Fruit fly (Drosophila melanogaster): ENCODE results near the gene Rm62.

Rm62 gene

DNA sequence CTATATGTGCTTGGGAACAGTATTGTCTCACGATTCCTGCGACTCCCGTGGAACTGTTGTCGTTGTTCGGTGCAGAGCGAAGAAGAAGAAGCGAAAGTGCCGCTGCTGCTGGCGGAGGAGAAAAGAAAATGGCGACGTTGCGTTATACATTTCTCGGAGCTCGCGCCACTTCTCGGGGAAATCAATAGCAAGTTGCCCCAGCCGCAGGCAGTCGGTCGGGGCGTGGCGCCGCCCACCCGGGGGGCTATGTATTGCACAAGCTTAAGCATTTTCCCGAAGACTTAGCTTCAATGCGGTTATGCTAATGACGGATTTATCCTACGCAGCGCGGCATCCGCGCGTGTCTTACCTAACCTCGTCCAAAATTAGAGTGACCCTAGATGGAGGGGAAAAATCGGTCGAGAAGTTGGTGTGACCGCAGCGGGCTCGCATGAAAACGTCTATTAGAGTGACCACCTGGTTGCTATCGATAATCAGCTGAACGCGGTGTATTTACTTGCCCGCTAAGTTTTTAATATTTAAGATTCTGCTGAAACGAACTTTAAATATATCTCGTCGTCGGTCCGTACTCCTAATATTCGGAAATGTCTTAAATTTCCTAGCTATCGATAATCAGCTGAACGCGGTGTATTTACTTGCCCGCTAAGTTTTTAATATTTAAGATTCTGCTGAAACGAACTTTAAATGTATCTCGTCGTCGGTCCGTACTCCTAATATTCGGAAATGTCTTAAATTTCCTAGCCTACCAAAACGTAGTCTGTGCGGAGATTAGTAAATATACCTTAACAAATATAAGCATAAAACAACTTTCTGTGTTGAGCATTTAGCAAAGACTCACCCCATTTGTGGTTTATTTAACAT is at the start of gene Rm62:
Rm62 (minus strand) TSS at position 378 of the 861 bp plus-strand sequence.
- peak; percentile 61 for TF ChIP-seq CG17801 (GFP tag; optimal IDR thresholded peaks at IDR 0.05; ENCODE audit: partially characterized antibody)

DNA sequence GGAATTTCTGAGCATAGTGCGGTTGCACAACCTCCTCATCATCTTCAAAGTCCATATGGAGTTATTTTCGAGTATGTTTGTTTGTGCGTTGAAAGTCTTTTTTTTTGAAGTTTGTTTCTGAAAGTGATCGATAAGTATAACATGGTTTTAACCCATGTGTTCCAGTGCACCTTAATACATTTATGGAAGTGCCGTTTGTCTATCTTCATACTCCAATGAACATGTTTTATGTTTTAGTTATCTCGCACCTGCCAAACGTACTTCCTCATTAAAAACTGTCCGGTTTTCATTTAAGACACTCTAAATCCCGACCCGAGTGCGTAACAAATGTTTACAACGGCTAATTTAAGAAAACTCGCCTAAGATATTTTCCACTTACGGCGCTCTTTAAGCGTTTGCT is 49.1 kb upstream of the Rm62 start, which contains the start of gene CG15580:
CG15580 (minus strand) TSS at position 101 of the 400 bp plus-strand sequence.
- no peak for TF ChIP-seq CG17801 (GFP tag; optimal IDR thresholded peaks at IDR 0.05; ENCODE audit: partially characterized antibody)

DNA sequence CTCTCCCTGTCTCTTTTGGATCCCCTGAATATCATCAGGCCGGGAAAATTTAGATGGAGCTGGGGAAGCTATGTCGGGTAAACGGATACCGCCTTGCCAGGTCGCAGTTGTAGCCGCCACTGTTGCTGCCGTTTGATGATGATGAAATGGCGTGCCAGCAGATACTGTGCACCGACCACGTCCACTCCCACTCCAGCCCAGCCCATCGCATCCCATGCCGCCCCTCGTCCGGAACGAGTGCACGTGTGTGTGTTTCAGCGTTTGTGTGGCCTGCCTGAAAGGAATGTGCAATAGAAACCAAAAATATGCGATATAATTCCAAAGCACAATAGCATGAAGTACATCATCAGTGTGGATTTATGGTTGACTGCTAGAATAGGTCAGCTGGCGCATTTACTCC is 29.8 kb upstream of the Rm62 start:
- no peak for TF ChIP-seq CG17801 (GFP tag; optimal IDR thresholded peaks at IDR 0.05; ENCODE audit: partially characterized antibody)

DNA sequence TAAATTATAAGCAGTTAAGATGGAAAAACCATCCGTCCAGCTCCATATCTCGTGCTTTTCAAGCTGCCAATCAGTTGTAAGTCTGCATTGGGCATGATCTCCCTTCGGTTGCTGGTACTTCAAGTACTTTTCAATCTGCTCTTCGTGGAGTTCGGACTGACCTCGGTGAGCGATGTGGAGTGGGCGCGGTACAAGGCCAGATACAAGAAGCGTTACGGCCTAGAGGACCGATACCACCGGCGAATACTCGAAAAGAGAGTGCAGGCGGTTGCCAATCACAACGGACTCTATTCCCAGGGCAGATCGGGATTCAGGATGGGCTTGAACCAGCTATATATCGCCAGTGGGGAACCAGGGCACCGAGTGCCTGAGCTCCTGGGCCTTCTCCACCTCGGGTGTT is 19.3 kb upstream of the Rm62 start:
- TF ChIP-seq CG17801 (GFP tag; optimal IDR thresholded peaks at IDR 0.05; ENCODE audit: partially characterized antibody), result no peak

DNA sequence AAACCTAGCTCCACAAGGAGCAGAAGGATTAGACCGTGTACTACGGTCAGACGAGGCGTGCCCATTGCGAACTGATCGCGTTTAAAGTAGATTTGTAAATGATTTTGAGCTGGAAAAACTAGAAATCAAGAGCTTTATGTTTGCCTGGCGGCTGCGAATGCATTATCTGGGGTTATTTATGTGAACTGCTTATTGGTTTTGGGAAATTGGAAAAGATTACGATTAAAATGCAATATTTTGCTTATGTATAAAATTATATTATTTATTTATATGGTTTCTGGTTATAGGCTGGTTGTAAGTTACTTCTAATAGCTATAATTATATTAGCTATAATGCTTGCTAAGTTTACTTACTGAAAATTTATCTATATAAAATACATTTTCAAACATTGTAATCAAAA is 18.8 kb upstream of the Rm62 start, which contains the start of gene CtsL3:
CtsL3 (minus strand) TSS at position 101 of the 400 bp plus-strand sequence.
- no peak for TF ChIP-seq CG17801 (GFP tag; optimal IDR thresholded peaks at IDR 0.05; ENCODE audit: partially characterized antibody)

DNA sequence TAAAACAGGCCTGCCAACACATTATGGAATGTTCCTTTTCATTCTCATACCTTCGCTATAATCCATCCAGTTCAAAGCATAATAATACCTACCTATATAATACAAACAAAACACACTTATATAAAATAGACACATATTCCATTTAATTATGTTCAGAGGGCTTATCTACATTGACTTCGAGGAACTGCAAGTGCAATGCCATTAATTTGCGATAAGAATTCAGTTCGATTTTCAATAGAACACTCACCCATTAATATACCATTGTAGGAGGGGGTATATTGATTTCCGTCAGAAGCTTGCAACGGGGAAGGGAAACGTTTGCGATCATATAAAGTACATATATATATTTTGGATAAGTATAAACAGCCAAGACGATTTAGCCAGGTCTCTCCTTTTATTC is 16.8 kb upstream of the Rm62 start:
- no peak for TF ChIP-seq CG17801 (GFP tag; optimal IDR thresholded peaks at IDR 0.05; ENCODE audit: partially characterized antibody)

DNA sequence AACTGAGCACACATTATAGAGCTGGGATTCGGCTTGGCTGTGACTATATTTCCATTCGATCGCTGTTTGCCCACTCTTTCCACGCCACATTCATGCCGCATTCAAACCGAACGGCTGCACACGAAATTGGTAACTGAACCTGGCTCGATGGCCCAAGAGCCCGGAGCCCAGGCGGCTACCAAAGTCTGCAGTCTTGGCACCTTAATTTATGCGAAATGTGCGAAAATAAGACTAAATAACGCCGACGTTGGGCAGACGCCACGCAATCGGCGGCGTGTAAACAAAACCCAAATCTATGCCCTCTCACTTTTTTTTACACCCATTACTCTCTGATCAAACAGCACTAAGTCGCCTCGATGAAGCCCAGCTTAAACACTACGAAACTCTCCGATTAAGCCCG is 3.5 kb upstream of the Rm62 start, which contains the start of gene CG10280:
CG10280 (minus strand) TSS at position 101 of the 400 bp plus-strand sequence.
- no peak for TF ChIP-seq CG17801 (GFP tag; optimal IDR thresholded peaks at IDR 0.05; ENCODE audit: partially characterized antibody)

DNA sequence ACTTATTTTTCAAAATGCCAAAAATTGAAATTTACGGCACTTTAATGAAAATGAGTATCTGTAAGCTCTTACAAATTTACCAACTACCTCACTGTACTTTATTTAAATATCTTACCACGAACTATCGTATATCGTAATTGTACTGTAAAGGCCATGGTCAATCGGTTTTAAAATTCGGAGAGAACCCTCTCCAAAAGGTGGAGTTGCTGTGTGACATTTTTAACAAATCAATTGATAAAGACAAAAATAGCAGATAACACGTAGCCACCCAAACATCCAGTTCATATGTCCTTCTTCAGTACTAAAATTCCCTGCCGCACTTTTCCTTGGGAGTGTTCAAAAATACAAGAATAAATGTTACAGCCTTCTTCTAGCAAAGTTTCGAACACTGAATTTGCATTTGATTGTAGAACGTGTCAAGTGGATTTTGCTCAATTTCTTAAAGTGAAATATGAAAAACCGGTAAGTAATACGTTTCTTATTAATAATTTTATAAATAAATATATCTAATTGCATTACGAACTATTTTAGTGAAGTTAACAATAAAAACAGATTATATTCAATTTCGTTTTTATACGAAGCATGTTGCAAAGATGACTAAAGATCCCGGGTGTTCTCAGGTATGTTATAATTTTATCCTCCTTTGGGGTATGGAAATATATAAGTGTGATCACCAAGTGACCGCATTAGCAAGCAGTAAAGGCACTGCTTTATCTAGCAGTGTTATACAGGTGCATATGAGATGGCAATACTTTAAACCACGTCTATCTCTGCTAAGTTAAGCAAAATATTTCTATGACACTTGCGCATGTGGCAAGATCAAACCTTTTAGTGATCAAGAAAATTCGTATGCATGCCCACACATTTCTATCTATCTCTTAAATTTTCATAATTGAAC is 1.4 kb upstream of the Rm62 start:
- no peak for TF ChIP-seq CG17801 (GFP tag; optimal IDR thresholded peaks at IDR 0.05; ENCODE audit: partially characterized antibody)

DNA sequence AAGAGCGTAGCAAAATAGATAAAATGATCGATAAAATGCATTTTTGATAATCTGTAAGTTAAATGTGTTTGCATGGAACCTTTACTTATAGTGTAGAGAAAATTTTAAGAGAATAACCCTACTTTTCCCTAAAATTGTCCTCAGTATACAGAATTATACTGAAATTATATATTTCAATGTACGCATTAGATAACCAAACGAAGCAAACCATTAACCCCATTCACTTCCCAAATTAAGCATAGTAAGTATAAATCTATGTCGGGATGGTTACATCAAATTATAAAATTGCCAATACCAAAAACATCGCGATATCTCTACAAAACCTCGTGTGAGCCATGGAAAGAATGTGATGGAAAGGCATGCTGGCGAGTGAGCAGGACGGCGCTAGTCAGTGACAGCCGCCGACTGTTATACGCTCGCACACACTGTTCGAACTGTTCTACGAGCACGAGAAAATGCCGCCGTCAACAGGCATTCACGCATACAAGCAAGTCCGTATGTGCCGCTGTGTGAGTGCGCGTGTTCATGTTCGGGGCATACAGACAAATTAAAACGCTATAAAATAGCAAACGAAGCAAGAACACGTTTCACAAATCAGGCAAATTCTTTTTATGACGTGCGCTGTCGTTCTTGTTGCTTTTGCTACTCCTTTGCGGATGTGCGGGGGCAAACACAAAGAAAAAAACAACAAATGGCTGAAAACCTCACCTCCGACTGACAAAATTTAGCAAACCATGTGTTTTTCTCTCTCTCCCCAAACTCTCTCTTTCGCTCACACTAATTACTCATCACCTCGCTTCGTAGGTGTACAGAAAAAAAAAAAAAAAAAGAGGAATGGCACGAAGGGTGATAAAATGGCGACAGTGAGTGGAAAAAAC is 1.0 kb downstream of the Rm62 start:
- TF ChIP-seq CG17801 (GFP tag; optimal IDR thresholded peaks at IDR 0.05; ENCODE audit: partially characterized antibody), result peak; percentile 49

DNA sequence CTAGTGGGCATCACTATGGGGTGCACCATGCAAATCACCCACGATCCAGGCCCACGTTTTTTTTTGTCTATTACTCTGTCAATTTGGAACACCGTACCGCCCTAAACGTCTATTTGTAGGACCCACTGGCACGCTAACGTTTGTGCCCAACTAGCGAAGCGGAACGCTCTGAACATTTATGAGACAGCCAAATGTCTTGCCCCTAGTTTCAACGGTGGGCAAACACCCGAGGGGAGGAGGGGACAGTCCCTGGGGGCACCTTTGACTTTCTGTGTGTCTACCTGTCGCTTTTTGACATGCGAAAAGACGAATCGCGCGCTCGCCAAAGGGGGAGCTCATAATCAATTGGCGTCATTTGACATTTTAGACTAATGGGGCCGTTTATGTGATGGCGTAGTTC is 1.8 kb downstream of the Rm62 start:
- no peak for TF ChIP-seq CG17801 (GFP tag; optimal IDR thresholded peaks at IDR 0.05; ENCODE audit: partially characterized antibody)

DNA sequence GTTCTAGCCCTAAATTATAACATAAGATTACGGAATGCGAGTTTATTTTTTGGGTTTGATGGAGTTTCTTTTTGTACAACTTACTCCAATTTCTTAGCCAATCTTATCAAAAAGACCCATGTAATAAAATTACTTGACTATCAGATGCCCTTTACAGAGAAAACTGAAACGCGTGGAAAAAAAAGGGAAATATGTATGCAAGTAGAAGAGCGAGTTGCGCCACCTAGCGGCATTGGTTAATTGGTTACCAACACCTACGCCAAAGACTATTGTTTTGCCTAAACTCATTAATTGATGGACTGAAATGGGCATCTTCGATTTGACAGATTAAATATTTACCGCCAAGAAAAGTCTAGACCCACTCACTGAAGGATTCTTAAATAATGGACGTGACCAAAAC is 9.5 kb downstream of the Rm62 start:
- no peak for TF ChIP-seq CG17801 (GFP tag; optimal IDR thresholded peaks at IDR 0.05; ENCODE audit: partially characterized antibody)

DNA sequence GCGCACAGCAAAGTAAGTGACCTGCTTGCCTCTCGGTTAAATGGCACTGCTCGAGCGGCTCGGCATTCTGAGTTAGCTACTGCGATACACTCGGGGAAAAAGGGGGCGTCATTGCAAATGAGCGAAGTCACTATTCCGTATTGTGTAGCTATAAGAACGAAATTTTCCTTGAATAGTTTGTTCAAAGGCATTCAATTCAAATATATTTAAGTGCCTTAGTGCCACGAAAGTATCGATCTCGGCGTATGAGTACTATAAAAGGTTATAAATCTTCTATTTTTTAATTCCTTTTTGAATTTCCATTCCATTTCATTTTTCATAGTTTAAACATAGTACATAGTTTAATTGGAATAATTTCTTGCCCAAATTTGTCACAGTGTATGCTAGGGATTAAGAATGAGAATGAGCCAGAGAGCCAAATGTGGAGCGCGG is 10.1 kb downstream of the Rm62 start:
- no peak for TF ChIP-seq CG17801 (GFP tag; optimal IDR thresholded peaks at IDR 0.05; ENCODE audit: partially characterized antibody)

DNA sequence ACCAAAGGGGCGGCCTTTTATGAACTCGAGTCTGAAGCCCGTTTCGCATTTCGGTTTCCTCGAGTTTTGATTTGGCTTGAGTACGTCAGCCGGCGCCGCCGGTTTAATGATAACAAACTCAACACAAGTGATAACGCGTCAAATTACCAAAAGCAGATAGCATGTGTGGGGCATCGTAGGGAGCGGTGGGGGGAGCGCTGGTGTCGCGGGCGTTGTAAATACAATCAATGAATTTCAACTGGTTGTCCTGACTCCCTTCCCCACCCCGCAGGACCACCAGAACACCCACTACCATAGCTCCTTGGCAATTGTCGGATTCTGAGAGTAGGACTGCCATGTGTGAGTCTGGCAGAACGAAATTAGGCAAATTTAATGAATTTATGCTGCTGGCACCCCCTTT is 10.6 kb downstream of the Rm62 start:
- TF ChIP-seq CG17801 (GFP tag; optimal IDR thresholded peaks at IDR 0.05; ENCODE audit: partially characterized antibody), result no peak

DNA sequence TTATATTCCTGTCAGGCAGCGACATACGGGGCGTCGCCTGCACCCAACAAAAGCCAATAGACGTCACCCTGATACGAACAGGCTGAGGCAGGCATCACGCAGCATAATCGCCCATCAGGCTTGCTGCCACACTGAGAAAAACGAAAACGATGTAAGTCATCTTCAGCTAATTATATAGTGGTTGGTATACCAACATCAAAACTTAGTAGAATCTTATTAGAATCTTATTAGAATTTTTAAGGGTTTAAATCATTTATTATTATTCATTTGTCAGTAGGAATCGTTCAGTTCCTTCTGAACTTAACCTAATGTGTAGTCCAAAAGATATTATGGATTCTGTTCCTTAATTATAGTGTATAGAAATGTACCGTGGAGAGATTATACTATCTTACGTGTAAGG is 13.0 kb downstream of the Rm62 start:
- TF ChIP-seq CG17801 (GFP tag; optimal IDR thresholded peaks at IDR 0.05; ENCODE audit: partially characterized antibody), result no peak

DNA sequence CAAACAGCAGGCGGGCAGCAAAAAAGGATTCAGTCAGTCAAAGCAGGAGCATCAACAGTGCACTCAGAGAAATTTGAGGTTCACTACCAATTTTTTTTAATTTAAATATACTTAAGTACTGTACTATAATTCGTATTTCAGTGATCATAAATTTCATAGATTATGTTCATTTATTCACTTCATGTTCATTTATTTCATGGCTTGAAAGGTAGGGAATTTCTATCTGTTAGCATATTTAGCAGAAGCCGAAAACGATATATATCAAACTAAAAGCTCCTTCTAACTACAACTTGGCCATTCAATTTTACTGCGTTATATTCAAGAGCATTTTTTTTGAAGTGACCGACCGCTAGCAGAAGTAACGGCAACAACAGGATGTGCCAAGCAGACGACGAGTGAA is 14.5 kb downstream of the Rm62 start:
- TF ChIP-seq CG17801 (GFP tag; optimal IDR thresholded peaks at IDR 0.05; ENCODE audit: partially characterized antibody), result no peak
